Worm (Caenorhabditis elegans) whole organism, midembryonic: ENCODE data around the gene C23H3.9.

Experiments used
- T22C8.4 ChIP-seq: fragments of 200-800 bp; sonication (Bioruptor generic); IDR thresholded peaks from 2 replicates; pipeline ENCODE4 v1.3.6; 2022; ENCODE audit warnings: missing genetic modification characterization, missing compliant biosample characterization
- cog-1 ChIP-seq: sonication (generic microtip); optimal IDR thresholded peaks from 2 replicates; lab custom pipeline; 2016; ENCODE audit warnings: missing genetic modification characterization, missing compliant biosample characterization
- flt-1 ChIP-seq: fragments of 200-800 bp; sonication (Bioruptor generic); IDR thresholded peaks from 2 replicates; pipeline ENCODE4 v1.3.6; 2022; ENCODE audit warnings: missing genetic modification characterization, missing compliant biosample characterization
- klf-2 ChIP-seq: fragments of 200-800 bp; sonication (Bioruptor generic); conservative IDR thresholded peaks from 2 replicates; pipeline ENCODE4 v1.3.6; 2022; ENCODE audit warnings: missing genetic modification reagents, missing genetic modification characterization, missing compliant biosample characterization
- med-1 ChIP-seq: sonication (generic microtip); optimal IDR thresholded peaks from 2 replicates; lab custom pipeline; 2017; ENCODE audit warnings: missing genetic modification characterization, mild to moderate bottlenecking, missing compliant biosample characterization, antibody characterized with exemption, missing genetic modification reagents; ENCODE audit not compliant: insufficient read depth
- ref-1 ChIP-seq: fragments of 200-800 bp; sonication (Bioruptor generic); conservative IDR thresholded peaks from 2 replicates; pipeline ENCODE4 v1.3.6; 2022; ENCODE audit warnings: missing genetic modification reagents, missing genetic modification characterization, missing compliant biosample characterization
- tab-1 ChIP-seq: fragments of 200-800 bp; sonication (Bioruptor generic); IDR thresholded peaks from 2 replicates; pipeline ENCODE4 v1.3.6; 2022; ENCODE audit warnings: missing genetic modification characterization, missing compliant biosample characterization
- ztf-23 ChIP-seq: fragments of 200-800 bp; sonication (Bioruptor generic); IDR thresholded peaks from 2 replicates; pipeline ENCODE4 v1.3.6; 2022; ENCODE audit warnings: missing genetic modification reagents, missing genetic modification characterization, missing compliant biosample characterization
- ztf-29 ChIP-seq: fragments of 200-800 bp; sonication (Bioruptor generic); IDR thresholded peaks from 2 replicates; pipeline ENCODE4 v1.3.6; 2022; ENCODE audit warnings: missing genetic modification reagents, missing genetic modification characterization, missing compliant biosample characterization

Gene C23H3.9

ce11 chrII:87937-88336 is 8.9 kb upstream of the C23H3.9 start:
- TF ChIP-seq med-1 (no peak), ztf-23 (GFP tag; lab: Robert Waterston, UW) (no peak), tab-1 (no peak), flt-1 (GFP tag; lab: Robert Waterston, UW) (no peak), ref-1 (GFP tag; lab: Robert Waterston, UW) (no peak), klf-2 (no peak), cog-1 (tag; lab: Kevin White, UChicago) (no peak), T22C8.4 (GFP tag; lab: Robert Waterston, UW) (no peak), ztf-29 (no peak)

- TF ChIP-seq ztf-29 (no peak), tab-1 (no peak), cog-1 (tag; lab: Kevin White, UChicago) (no peak), T22C8.4 (GFP tag; lab: Robert Waterston, UW) (no peak), med-1 (no peak), ref-1 (GFP tag; lab: Robert Waterston, UW) (no peak), ztf-23 (GFP tag; lab: Robert Waterston, UW) (no peak), klf-2 (no peak), flt-1 (GFP tag; lab: Robert Waterston, UW) (no peak)
Measured at ce11 chrII:86794-87193, 7.7 kb upstream of the C23H3.9 start.

- TF ChIP-seq tab-1 (no peak), ztf-29 (no peak), ref-1 (GFP tag; lab: Robert Waterston, UW) (no peak), med-1 (no peak), flt-1 (GFP tag; lab: Robert Waterston, UW) (no peak), T22C8.4 (GFP tag; lab: Robert Waterston, UW) (no peak), cog-1 (tag; lab: Kevin White, UChicago) (no peak), klf-2 (no peak), ztf-23 (GFP tag; lab: Robert Waterston, UW) (no peak)
Measured at ce11 chrII:84134-84533, 5.1 kb upstream of the C23H3.9 start, which contains the start of gene C50D2.6. Gene C50D2.6, plus strand, starts transcription at chrII:84434.

ce11 chrII:76662-77061 is 2.4 kb downstream of the C23H3.9 start:
- TF ChIP-seq cog-1 (tag; lab: Kevin White, UChicago) (no peak), ztf-29 (no peak), ztf-23 (GFP tag; lab: Robert Waterston, UW) (no peak), klf-2 (no peak), tab-1 (no peak)

- TF ChIP-seq tab-1, result no peak
- no peak for TF ChIP-seq med-1
- no peak for TF ChIP-seq T22C8.4 (GFP tag; lab: Robert Waterston, UW)
- TF ChIP-seq ref-1 (GFP tag; lab: Robert Waterston, UW), result no peak
- no peak for TF ChIP-seq ztf-23 (GFP tag; lab: Robert Waterston, UW)
- TF ChIP-seq klf-2, result no peak
- no peak for TF ChIP-seq ztf-29
- TF ChIP-seq cog-1 (tag; lab: Kevin White, UChicago), result no peak
- no peak for TF ChIP-seq flt-1 (GFP tag; lab: Robert Waterston, UW)
Measured at ce11 chrII:75831-76230, 3.2 kb downstream of the C23H3.9 start.

ce11 chrII:73892-74291 is 5.2 kb downstream of the C23H3.9 start:
- no peak for TF ChIP-seq T22C8.4 (GFP tag; lab: Robert Waterston, UW)
- TF ChIP-seq ztf-23 (GFP tag; lab: Robert Waterston, UW), result no peak
- no peak for TF ChIP-seq med-1
- TF ChIP-seq ztf-29, result no peak
- TF ChIP-seq cog-1 (tag; lab: Kevin White, UChicago), result no peak
- no peak for TF ChIP-seq tab-1
- TF ChIP-seq klf-2, result no peak
- no peak for TF ChIP-seq ref-1 (GFP tag; lab: Robert Waterston, UW)
- no peak for TF ChIP-seq flt-1 (GFP tag; lab: Robert Waterston, UW)

ce11 chrII:73329-73728 is 5.7 kb downstream of the C23H3.9 start:
- no peak for TF ChIP-seq cog-1 (tag; lab: Kevin White, UChicago)
- no peak for TF ChIP-seq ref-1 (GFP tag; lab: Robert Waterston, UW)
- no peak for TF ChIP-seq ztf-23 (GFP tag; lab: Robert Waterston, UW)
- no peak for TF ChIP-seq med-1
- no peak for TF ChIP-seq flt-1 (GFP tag; lab: Robert Waterston, UW)
- no peak for TF ChIP-seq tab-1

ce11 chrII:69354-69753 is 9.7 kb downstream of the C23H3.9 start, which contains the start of gene egl-26:
Gene egl-26, plus strand, starts transcription at chrII:69654.
- TF ChIP-seq ztf-29 (no peak), ztf-23 (GFP tag; lab: Robert Waterston, UW) (no peak), ref-1 (GFP tag; lab: Robert Waterston, UW) (no peak), T22C8.4 (GFP tag; lab: Robert Waterston, UW) (no peak), med-1 (no peak), cog-1 (tag; lab: Kevin White, UChicago) (no peak), flt-1 (GFP tag; lab: Robert Waterston, UW) (no peak), klf-2 (no peak), tab-1 (no peak)

- TF ChIP-seq ztf-29 (no peak), klf-2 (no peak), T22C8.4 (GFP tag; lab: Robert Waterston, UW) (no peak), cog-1 (tag; lab: Kevin White, UChicago) (no peak), ref-1 (GFP tag; lab: Robert Waterston, UW) (no peak), ztf-23 (GFP tag; lab: Robert Waterston, UW) (no peak), flt-1 (GFP tag; lab: Robert Waterston, UW) (no peak), med-1 (no peak), tab-1 (no peak)
Measured at ce11 chrII:68757-69156, 10.3 kb downstream of the C23H3.9 start.

- no peak for TF ChIP-seq klf-2
Measured at ce11 chrII:67663-68062, 11.4 kb downstream of the C23H3.9 start.

- TF ChIP-seq cog-1 (tag; lab: Kevin White, UChicago) (peak; percentile 90), T22C8.4 (GFP tag; lab: Robert Waterston, UW) (no peak), med-1 (no peak), ref-1 (GFP tag; lab: Robert Waterston, UW) (no peak), ztf-23 (GFP tag; lab: Robert Waterston, UW) (no peak), klf-2 (no peak), ztf-29 (no peak), flt-1 (GFP tag; lab: Robert Waterston, UW) (peak; percentile 62; the same call in 1 of the 2 replicates), tab-1 (no peak)
Measured at ce11 chrII:66322-66721, 12.7 kb downstream of the C23H3.9 start.
